Worm (Caenorhabditis elegans) whole organism, young adult: ENCODE results near the gene cca-1.

Experiments
- B0261.1 ChIP-seq: sonication (generic microtip); optimal IDR thresholded peaks from 2 replicates; lab custom pipeline; 2016; ENCODE audit warnings: mild to moderate bottlenecking, missing genetic modification characterization, moderate library complexity, missing compliant biosample characterization
- C17E4.6 ChIP-seq: fragments of 200-800 bp; sonication (Bioruptor generic); IDR thresholded peaks from 2 replicates; pipeline ENCODE4 v1.3.6; 2022; ENCODE audit warnings: missing genetic modification reagents, missing genetic modification characterization, missing compliant biosample characterization
- D2030.7 ChIP-seq: fragments of 200-800 bp; sonication (Bioruptor generic); IDR thresholded peaks from 2 replicates; pipeline ENCODE4 v1.3.6; 2022; ENCODE audit warnings: missing genetic modification reagents, missing genetic modification characterization, missing compliant biosample characterization
- F22D6.2 ChIP-seq: sonication (generic microtip); optimal IDR thresholded peaks from 2 replicates; lab custom pipeline; 2016; ENCODE audit warnings: mild to moderate bottlenecking, missing genetic modification characterization, missing compliant biosample characterization
- F23B12.7 ChIP-seq: sonication (generic microtip); optimal IDR thresholded peaks from 2 replicates; lab custom pipeline; 2017; ENCODE audit warnings: missing genetic modification characterization, mild to moderate bottlenecking, missing compliant biosample characterization, antibody characterized with exemption, moderate library complexity; ENCODE audit not compliant: insufficient read depth
- F49E8.2 ChIP-seq: sonication (generic microtip); optimal IDR thresholded peaks from 3 replicates; lab custom pipeline; 2017; ENCODE audit warnings: missing genetic modification characterization, mild to moderate bottlenecking, missing compliant biosample characterization, antibody characterized with exemption, moderate library complexity; ENCODE audit not compliant: insufficient read depth
- F52B5.7 ChIP-seq: sonication (generic microtip); optimal IDR thresholded peaks from 2 replicates; lab custom pipeline; 2016; ENCODE audit warnings: mild to moderate bottlenecking, missing genetic modification characterization, missing compliant biosample characterization
- K11D2.4 ChIP-seq: fragments of 200-800 bp; sonication (Bioruptor generic); IDR thresholded peaks from 2 replicates; pipeline ENCODE4 v1.3.6; 2022; ENCODE audit warnings: missing genetic modification reagents, missing genetic modification characterization, missing compliant biosample characterization
- Y56A3A.18 ChIP-seq: fragments of 200-800 bp; sonication (Bioruptor generic); IDR thresholded peaks from 2 replicates; pipeline ENCODE4 v1.3.6; 2022; ENCODE audit warnings: missing genetic modification reagents, missing genetic modification characterization, missing compliant biosample characterization
- ZK185.1 ChIP-seq: sonication (generic microtip); optimal IDR thresholded peaks from 2 replicates; lab custom pipeline; 2016; ENCODE audit warnings: mild to moderate bottlenecking, missing genetic modification characterization, missing compliant biosample characterization; ENCODE audit not compliant: poor library complexity, severe bottlenecking
- ama-1 ChIP-seq, 3 experiments: fragments of 150-350 bp in 1 of 3; sonication (generic microtip) in 2 of 3; optimal IDR thresholded peaks; 2 replicates each; lab custom pipeline; 2014 to 2018; ENCODE audit warnings: missing biosample characterization in 2 of 3, missing genetic modification characterization in 2 of 3, missing genetic modification reagents in 2 of 3
- die-1 ChIP-seq: sonication (generic microtip); optimal IDR thresholded peaks from 2 replicates; lab custom pipeline; 2016; ENCODE audit warnings: missing genotype, mild to moderate bottlenecking, missing genetic modification characterization, missing compliant biosample characterization
- dpff-1 ChIP-seq: sonication (generic microtip); optimal IDR thresholded peaks from 2 replicates; lab custom pipeline; 2017; ENCODE audit warnings: mild to moderate bottlenecking, missing genetic modification characterization, missing compliant biosample characterization
- efl-1 ChIP-seq: fragments of 150-350 bp; optimal IDR thresholded peaks from 2 replicates; lab custom pipeline; 2014; ENCODE audit warnings: missing biosample characterization, missing genetic modification reagents, missing genetic modification characterization
- ekl-4 ChIP-seq: fragments of 200-800 bp; sonication (Bioruptor generic); IDR thresholded peaks from 2 replicates; pipeline ENCODE4 v1.3.6; 2022; ENCODE audit warnings: missing genetic modification reagents, missing genetic modification characterization, missing compliant biosample characterization
- hmg-1.2 ChIP-seq: fragments of 200-800 bp; sonication (Bioruptor generic); IDR thresholded peaks from 2 replicates; pipeline ENCODE4 v1.3.6; 2022; ENCODE audit warnings: missing genetic modification reagents, missing genetic modification characterization, missing compliant biosample characterization
- hrde-1 ChIP-seq: sonication (generic microtip); optimal IDR thresholded peaks from 2 replicates; lab custom pipeline; 2016; ENCODE audit warnings: missing genetic modification characterization, mild to moderate bottlenecking, missing compliant biosample characterization, moderate library complexity, missing genotype, missing genetic modification reagents, borderline replicate concordance
- let-526 ChIP-seq: fragments of 200-800 bp; sonication (Bioruptor generic); IDR thresholded peaks from 2 replicates; pipeline ENCODE4 v1.3.6; 2022; ENCODE audit warnings: missing genetic modification reagents, missing genetic modification characterization, missing compliant biosample characterization
- lin-26 ChIP-seq: fragments of 200-800 bp; sonication (Bioruptor generic); IDR thresholded peaks from 2 replicates; pipeline ENCODE4 v1.3.6; 2022; ENCODE audit warnings: missing genetic modification reagents, missing genetic modification characterization, missing compliant biosample characterization
- madf-10 ChIP-seq: sonication (generic microtip); optimal IDR thresholded peaks from 2 replicates; lab custom pipeline; 2016; ENCODE audit warnings: mild to moderate bottlenecking, missing genetic modification characterization, missing compliant biosample characterization
- madf-8 ChIP-seq: fragments of 200-800 bp; sonication (Bioruptor generic); conservative IDR thresholded peaks from 2 replicates; pipeline ENCODE4 v1.3.6; 2022; ENCODE audit warnings: missing genetic modification reagents, missing genetic modification characterization, missing compliant biosample characterization
- mxl-1 ChIP-seq: sonication (generic microtip); optimal IDR thresholded peaks from 2 replicates; lab custom pipeline; 2016; ENCODE audit warnings: missing genetic modification characterization, missing compliant biosample characterization
- nfyb-1 ChIP-seq: fragments of 200-800 bp; sonication (Bioruptor generic); IDR thresholded peaks from 2 replicates; pipeline ENCODE4 v1.3.6; 2022; ENCODE audit warnings: missing genetic modification reagents, missing genetic modification characterization, missing compliant biosample characterization
- nhr-80 ChIP-seq: sonication (generic microtip); optimal IDR thresholded peaks from 2 replicates; lab custom pipeline; 2016; ENCODE audit warnings: missing genetic modification characterization, missing compliant biosample characterization
- pbrm-1 ChIP-seq: fragments of 200-800 bp; sonication (Bioruptor generic); IDR thresholded peaks from 2 replicates; pipeline ENCODE4 v1.3.6; 2022; ENCODE audit warnings: missing genetic modification reagents, missing genetic modification characterization, missing compliant biosample characterization
- rcor-1 ChIP-seq: fragments of 200-800 bp; sonication (Bioruptor generic); IDR thresholded peaks from 2 replicates; pipeline ENCODE4 v1.3.6; 2022; ENCODE audit warnings: missing genetic modification reagents, missing genetic modification characterization, missing compliant biosample characterization
- rec-8 ChIP-seq, 2 experiments: sonication (generic microtip); optimal IDR thresholded peaks; 2 replicates each; lab custom pipeline; 2016; ENCODE audit warnings: mild to moderate bottlenecking in 2 of 2, missing genetic modification characterization in 2 of 2, missing genetic modification reagents in 2 of 2, missing genotype in 2 of 2, missing biosample characterization in 1 of 2, missing compliant biosample characterization in 1 of 2, moderate library complexity in 1 of 2
- repo-1 ChIP-seq: sonication (generic microtip); optimal IDR thresholded peaks from 2 replicates; lab custom pipeline; 2017; ENCODE audit warnings: mild to moderate bottlenecking, missing genetic modification characterization, missing compliant biosample characterization
- rpc-1 ChIP-seq, 2 experiments: fragments of 150-350 bp in 1 of 2; sonication (generic microtip) in 1 of 2; optimal IDR thresholded peaks; 2 replicates each; lab custom pipeline; 2014 to 2018; ENCODE audit warnings: missing biosample characterization in 1 of 2, missing genetic modification characterization in 1 of 2, missing genetic modification reagents in 1 of 2, missing genotype in 1 of 2
- sdz-38 ChIP-seq: sonication (generic microtip); optimal IDR thresholded peaks from 2 replicates; lab custom pipeline; 2016; ENCODE audit warnings: missing genotype, missing genetic modification characterization, missing compliant biosample characterization
- snpc-1.1 ChIP-seq: sonication (generic microtip); optimal IDR thresholded peaks from 2 replicates; lab custom pipeline; 2017; ENCODE audit warnings: missing genetic modification characterization, mild to moderate bottlenecking, missing compliant biosample characterization, antibody characterized with exemption, moderate library complexity, missing genotype, missing genetic modification reagents; ENCODE audit not compliant: insufficient read depth
- snpc-3.4 ChIP-seq: sonication (generic microtip); optimal IDR thresholded peaks from 2 replicates; lab custom pipeline; 2017; ENCODE audit warnings: missing genetic modification characterization, mild to moderate bottlenecking, missing compliant biosample characterization, antibody characterized with exemption, moderate library complexity, missing genotype, missing genetic modification reagents
- snpc-4 ChIP-seq, 5 experiments: fragments of 150-350 bp in 1 of 5; sonication (generic microtip) in 4 of 5; optimal IDR thresholded peaks; 2 replicates each; lab custom pipeline; 2014 to 2018; ENCODE audit warnings: missing genetic modification characterization in 5 of 5, missing biosample characterization in 3 of 5, antibody characterized with exemption in 2 of 5, mild to moderate bottlenecking in 2 of 5, missing compliant biosample characterization in 2 of 5, missing genotype in 2 of 5, moderate library complexity in 2 of 5, missing genetic modification reagents in 1 of 5
- tbp1 ChIP-seq: fragments of 200-800 bp; sonication (Bioruptor generic); optimal IDR thresholded peaks from 2 replicates; lab custom pipeline; 2018; ENCODE audit warnings: mild to moderate bottlenecking, missing genetic modification characterization, missing compliant biosample characterization
- ztf-25 ChIP-seq: fragments of 200-800 bp; sonication (Bioruptor generic); IDR thresholded peaks from 2 replicates; pipeline ENCODE4 v1.3.6; 2022; ENCODE audit warnings: missing genetic modification reagents, missing genetic modification characterization, missing compliant biosample characterization

Gene cca-1

DNA sequence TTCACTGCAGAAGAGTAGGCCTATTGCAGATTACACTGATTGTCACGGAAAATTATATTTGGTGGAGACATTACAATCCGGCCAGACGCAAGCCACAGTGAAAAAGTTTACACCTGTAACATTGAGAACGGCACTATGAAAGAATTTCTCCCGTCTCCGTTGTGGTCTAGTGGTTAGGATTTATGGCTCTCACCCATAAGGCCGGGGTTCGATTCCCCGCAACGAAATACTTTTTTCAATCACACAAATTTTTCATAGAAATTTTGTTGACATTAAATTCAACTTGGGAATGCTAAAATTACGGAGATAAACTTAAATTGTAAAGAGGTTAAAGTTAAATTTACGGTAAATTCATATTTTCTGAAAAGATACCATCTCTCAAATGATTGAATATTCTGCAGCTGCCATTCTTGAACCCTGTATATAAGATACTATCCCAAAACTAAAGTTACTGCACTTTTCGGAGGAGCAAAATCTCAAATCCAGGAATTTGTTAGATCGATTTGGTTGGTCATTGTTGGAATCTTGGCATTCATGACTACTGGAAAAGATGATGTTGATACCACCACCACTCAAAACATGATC is 30.8 kb upstream of the cca-1 start, which contains the start of gene C39D10.1 (continued):
- TF ChIP-seq rpc-1 (optimal IDR thresholded peaks at IDR 0.05; lab: Kevin White, UChicago), result peak; percentile 81
- TF ChIP-seq rpc-1 (tag; optimal IDR thresholded peaks at IDR 0.05; lab: Kevin White, UChicago), result peak; percentile 92
- no peak for TF ChIP-seq let-526 (GFP tag; lab: Robert Waterston, UW)
- peak; percentile 31 for TF ChIP-seq F23B12.7 (tag; lab: Kevin White, UChicago)
- TF ChIP-seq lin-26, result peak; percentile 86
- peak; percentile 78 for TF ChIP-seq B0261.1
- TF ChIP-seq F22D6.2 (tag; lab: Kevin White, UChicago), result peak; percentile 9
- no peak for TF ChIP-seq sdz-38 (tag; lab: Kevin White, UChicago)
- peak; percentile 12 for TF ChIP-seq snpc-1.1 (tag; lab: Kevin White, UChicago)
- no peak for TF ChIP-seq ama-1 (optimal IDR thresholded peaks at IDR 0.05; lab: Kevin White, UChicago)
- TF ChIP-seq ama-1 (GFP tag; optimal IDR thresholded peaks at IDR 0.05; lab: Kevin White, UChicago), result peak in 1 of 2 experiments; percentile 87
- TF ChIP-seq hrde-1 (tag; lab: Kevin White, UChicago), result peak; percentile 7
- TF ChIP-seq rec-8 (tag; optimal IDR thresholded peaks at IDR 0.05; lab: Kevin White, UChicago), result peak; percentile 9 to 13

DNA sequence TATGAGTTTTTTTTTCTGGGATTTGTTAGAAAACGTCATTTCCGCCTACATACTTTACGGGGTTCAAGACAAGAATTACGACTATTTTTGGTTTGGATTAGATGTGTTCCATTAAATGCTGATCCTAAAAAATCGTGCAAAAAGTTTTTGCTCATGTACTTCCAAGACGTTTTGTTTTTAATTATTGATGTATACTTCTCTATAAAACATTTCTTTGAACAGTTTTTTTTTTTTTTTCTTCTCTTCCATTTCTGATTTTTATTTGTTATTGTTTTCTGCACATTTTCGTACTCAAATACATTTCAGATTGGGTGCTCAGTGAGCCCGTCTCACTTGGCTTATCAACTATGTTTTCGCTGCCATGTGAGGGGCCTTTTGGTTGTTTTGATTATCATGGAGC is 27.2 kb upstream of the cca-1 start, which contains the start of gene C39D10.11:
Gene C39D10.11, plus strand, starts transcription at position 301 of the 400 bp plus-strand sequence.
- TF ChIP-seq F52B5.7 (tag; lab: Kevin White, UChicago) (no peak), dpff-1 (tag; lab: Kevin White, UChicago) (no peak)

DNA sequence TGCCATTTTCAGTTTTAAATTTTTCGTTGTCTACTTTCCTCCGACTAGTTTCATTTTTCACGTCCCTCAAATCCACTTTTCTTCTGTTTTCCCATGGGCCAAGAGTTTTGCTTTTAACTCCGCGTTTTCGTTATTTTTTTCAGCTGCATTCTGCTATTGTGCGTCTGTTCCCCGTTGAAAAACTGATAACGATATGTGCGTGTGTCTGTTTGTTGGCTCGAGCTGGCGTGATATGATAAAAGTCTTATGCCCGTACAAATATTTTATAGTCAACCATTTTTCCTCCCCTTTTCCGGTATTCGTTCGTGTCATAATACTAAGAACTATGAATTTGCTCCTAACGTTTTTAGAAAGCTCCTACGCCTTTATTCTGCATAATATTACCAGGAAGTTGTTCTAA is 26.1 kb upstream of the cca-1 start:
- TF ChIP-seq madf-8 (GFP tag; lab: Robert Waterston, UW) (no peak), nhr-80 (peak; percentile 77)

DNA sequence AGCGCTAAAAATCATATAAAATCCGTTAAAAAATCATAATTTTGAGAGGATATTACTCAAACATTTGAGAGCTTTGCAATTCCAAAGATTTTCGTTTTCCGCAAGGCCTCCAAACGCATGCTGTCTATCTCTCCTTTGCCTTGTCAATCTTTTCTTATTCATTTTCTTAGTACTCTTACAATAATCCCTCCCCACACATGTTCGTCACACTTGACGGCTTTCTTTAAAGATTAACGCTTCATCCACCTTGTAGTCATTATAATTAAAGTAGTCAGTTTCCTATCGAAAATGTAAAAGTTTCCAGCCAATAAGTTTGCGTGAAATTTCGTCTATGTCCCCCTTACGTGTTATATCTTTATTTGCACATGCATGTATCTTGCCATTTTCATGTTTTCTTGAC is 24.4 kb upstream of the cca-1 start:
- TF ChIP-seq snpc-1.1 (tag; lab: Kevin White, UChicago) (no peak), rpc-1 (optimal IDR thresholded peaks at IDR 0.05; lab: Kevin White, UChicago) (no peak), rpc-1 (tag; optimal IDR thresholded peaks at IDR 0.05; lab: Kevin White, UChicago) (no peak), rcor-1 (GFP tag; lab: Robert Waterston, UW) (no peak), Y56A3A.18 (GFP tag; lab: Robert Waterston, UW) (no peak), repo-1 (no peak)

DNA sequence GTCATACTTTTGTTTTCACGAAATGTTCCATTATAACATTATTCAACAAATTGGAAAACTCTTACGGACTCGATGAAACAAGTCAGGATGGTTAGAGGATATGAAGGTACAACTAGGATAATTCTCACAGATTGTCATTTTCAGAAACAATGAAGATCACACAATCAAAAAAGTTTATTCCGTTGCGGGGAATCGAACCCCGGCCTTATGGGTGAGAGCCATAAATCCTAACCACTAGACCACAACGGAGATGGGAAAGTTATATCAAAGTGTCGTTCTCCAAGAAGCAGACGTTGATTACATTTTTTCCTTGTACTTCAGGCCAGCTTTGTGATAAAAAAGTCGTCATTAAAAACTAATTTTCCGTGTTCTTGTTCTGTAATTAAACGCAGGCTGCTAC is 22.4 kb upstream of the cca-1 start:
- TF ChIP-seq nfyb-1 (GFP tag; lab: Robert Waterston, UW) (peak; percentile 61; the same call in 1 of the 2 replicates), madf-10 (tag; lab: Kevin White, UChicago) (peak; percentile 15), lin-26 (peak; percentile 86), B0261.1 (peak; percentile 84), pbrm-1 (GFP tag; lab: Robert Waterston, UW) (peak; percentile 80), tbp1 (GFP tag; lab: Kevin White, UChicago) (peak; percentile 93), Y56A3A.18 (GFP tag; lab: Robert Waterston, UW) (peak; percentile 68; the same call in 1 of the 2 replicates), ztf-25 (GFP tag; lab: Robert Waterston, UW) (0 out of 2 replicates have a peak, but pooled peaks have one; percentile 58), hmg-1.2 (no peak), die-1 (tag; lab: Kevin White, UChicago) (peak; percentile 63), snpc-1.1 (tag; lab: Kevin White, UChicago) (peak; percentile 12), C17E4.6 (no peak), snpc-4 (GFP tag; optimal IDR thresholded peaks at IDR 0.05; lab: Kevin White, UChicago) (no peak), snpc-4 (tag; optimal IDR thresholded peaks at IDR 0.05; lab: Kevin White, UChicago) (peak in 1 of 4 experiments; percentile 61), mxl-1 (peak; percentile 58), efl-1 (GFP tag; lab: Kevin White, UChicago) (no peak), K11D2.4 (no peak), rpc-1 (optimal IDR thresholded peaks at IDR 0.05; lab: Kevin White, UChicago) (peak; percentile 91), rpc-1 (tag; optimal IDR thresholded peaks at IDR 0.05; lab: Kevin White, UChicago) (peak; percentile 94), ZK185.1 (tag; lab: Kevin White, UChicago) (peak; percentile 74), rec-8 (tag; optimal IDR thresholded peaks at IDR 0.05; lab: Kevin White, UChicago) (peak; percentile 18 to 40), ekl-4 (GFP tag; lab: Robert Waterston, UW) (0 out of 2 replicates have a peak, but pooled peaks have one; percentile 24), D2030.7 (peak; percentile 36; the same call in 1 of the 2 replicates), F49E8.2 (tag; lab: Kevin White, UChicago) (peak; percentile 2), snpc-3.4 (peak; percentile 61)
